Fruit fly (Drosophila melanogaster): ENCODE results near the gene REPTOR.
A peak's percentile ranks its signal among the peaks of the same experiment; 100 is the strongest.

REPTOR gene

dm6 chr3R:24544388-24544787 lies 38.3 kb downstream of the REPTOR start, which contains the start of gene Esyt2 (continued):
- TF ChIP-seq CG3838 (GFP tag; optimal IDR thresholded peaks at IDR 0.05) (no peak), trh (GFP tag; optimal IDR thresholded peaks at IDR 0.05) (no peak), Deaf1 (tag; optimal IDR thresholded peaks at IDR 0.05) (no peak), CG3847 (GFP tag; IDR thresholded peaks at IDR 0.05) (peak; percentile 14; the same call in 1 of the 2 replicates), unpg (GFP tag; optimal IDR thresholded peaks at IDR 0.05) (peak; percentile 55), CG2889 (GFP tag; IDR thresholded peaks at IDR 0.05) (no peak), CG7928 (GFP tag; optimal IDR thresholded peaks at IDR 0.05) (no peak), Dip3 (GFP tag; optimal IDR thresholded peaks at IDR 0.05) (no peak), ttk (GFP tag; IDR thresholded peaks at IDR 0.05) (no peak), CG11085 (GFP tag; IDR thresholded peaks at IDR 0.05) (no peak), tx (GFP tag; optimal IDR thresholded peaks at IDR 0.05) (no peak), eyg (GFP tag; optimal IDR thresholded peaks at IDR 0.05) (no peak), Six4 (GFP tag; optimal IDR thresholded peaks at IDR 0.05) (no peak), CG6689 (GFP tag; IDR thresholded peaks at IDR 0.05) (peak; percentile 39; the same call in 1 of the 2 replicates), CG4282 (GFP tag; optimal IDR thresholded peaks at IDR 0.05) (no peak), vnd (GFP tag; IDR thresholded peaks at IDR 0.05; ENCODE audit: partially characterized antibody) (no peak), CG30431 (GFP tag; optimal IDR thresholded peaks at IDR 0.05) (no peak), CG10979 (tag; optimal IDR thresholded peaks at IDR 0.05) (no peak), lola (GFP tag; optimal IDR thresholded peaks at IDR 0.05) (no peak), crol (GFP tag; IDR thresholded peaks at IDR 0.05) (peak; percentile 55; the same call in 1 of the 2 replicates), CG17385 (GFP tag; optimal IDR thresholded peaks at IDR 0.05) (no peak), ara (GFP tag; IDR thresholded peaks at IDR 0.05) (no peak), insv (GFP tag; optimal IDR thresholded peaks at IDR 0.05) (no peak), ems (GFP tag; optimal IDR thresholded peaks at IDR 0.05) (no peak), CG9817 (tag; optimal IDR thresholded peaks at IDR 0.05) (no peak), Optix (GFP tag; IDR thresholded peaks at IDR 0.05) (0 out of 3 replicates have a peak, but pooled peaks have one; percentile 30), Hr39 (optimal IDR thresholded peaks at IDR 0.05) (no peak), stc (GFP tag; IDR thresholded peaks at IDR 0.05) (peak; percentile 46; the same call in 1 of the 2 replicates), CG17829 (tag; optimal IDR thresholded peaks at IDR 0.05) (no peak), Chrac-16 (GFP tag; optimal IDR thresholded peaks at IDR 0.05) (no peak), CG3281 (GFP tag; optimal IDR thresholded peaks at IDR 0.05) (peak; percentile 54), bigmax (GFP tag; optimal IDR thresholded peaks at IDR 0.05) (no peak), crc (GFP tag; optimal IDR thresholded peaks at IDR 0.05) (no peak), ase (GFP tag; IDR thresholded peaks at IDR 0.05) (peak; percentile 37; the same call in 1 of the 3 replicates), CG14710 (tag; optimal IDR thresholded peaks at IDR 0.05) (no peak), CG8924 (tag; optimal IDR thresholded peaks at IDR 0.05) (peak; percentile 23), nom (GFP tag; optimal IDR thresholded peaks at IDR 0.05) (no peak), CG10366 (GFP tag; IDR thresholded peaks at IDR 0.05) (no peak), CG13424 (tag; optimal IDR thresholded peaks at IDR 0.05) (peak; percentile 4), CG6272 (GFP tag; IDR thresholded peaks at IDR 0.05) (no peak), fd3F (GFP tag; optimal IDR thresholded peaks at IDR 0.05) (peak; percentile 4), Bgb (GFP tag; IDR thresholded peaks at IDR 0.05; ENCODE audit: partially characterized antibody) (peak; percentile 61), H2.0 (GFP tag; IDR thresholded peaks at IDR 0.05) (peak; percentile 32; the same call in 1 of the 2 replicates), CG7786 (GFP tag; optimal IDR thresholded peaks at IDR 0.05) (no peak), CG9609 (GFP tag; optimal IDR thresholded peaks at IDR 0.05) (no peak), Scr (GFP tag; IDR thresholded peaks at IDR 0.05; ENCODE audit: partially characterized antibody) (no peak), CG4820 (GFP tag; optimal IDR thresholded peaks at IDR 0.05) (no peak), Hr3 (GFP tag; optimal IDR thresholded peaks at IDR 0.05) (no peak), Dek (tag; optimal IDR thresholded peaks at IDR 0.05) (peak; percentile 66), Abd-B (GFP tag; optimal IDR thresholded peaks at IDR 0.05) (no peak), Dp (GFP tag; optimal IDR thresholded peaks at IDR 0.05) (peak; percentile 56), fd102C (GFP tag; optimal IDR thresholded peaks at IDR 0.05) (no peak)
